Fruit fly (Drosophila melanogaster) whole organism: Measurements from ENCODE around the gene CG17140.

Experiments used
- CG8478 ChIP-seq: fragments of >200 bp; optimal IDR thresholded peaks from 2 replicates; lab custom pipeline; 2018; ENCODE audit warnings: inconsistent platforms
- Dll ChIP-seq: fragments of >200 bp; optimal IDR thresholded peaks from 2 replicates; lab custom pipeline; 2017
- EcR ChIP-seq, 2 experiments: fragments of >200 bp; optimal IDR thresholded peaks; 2 replicates each; lab custom pipeline; 2017; ENCODE audit warnings: missing biosample characterization in 2 of 2, missing genetic modification characterization in 2 of 2, missing genetic modification reagents in 2 of 2
- pan ChIP-seq: fragments of >200 bp; optimal IDR thresholded peaks from 2 replicates; lab custom pipeline; 2017
- psq ChIP-seq: fragments of >200 bp; optimal IDR thresholded peaks from 2 replicates; lab custom pipeline; 2017
- usp ChIP-seq: fragments of >200 bp; optimal IDR thresholded peaks from 2 replicates; lab custom pipeline; 2017; ENCODE audit warnings: missing biosample characterization, missing genetic modification characterization, mixed read lengths

The CG17140 gene

dm6 chr2L:10845564-10845963 lies at the start of gene CG17140, which contains the start of gene CG17139:
TSS of gene CG17140 (minus strand) at chr2L:10845664.
TSS of gene CG17139 (minus strand) at chr2L:10845664.
- TF ChIP-seq psq (lab: Kevin White, UChicago) (no peak), CG8478 (lab: Kevin White, UChicago) (no peak), pan (lab: Kevin White, UChicago) (no peak), Dll (no peak), usp (no peak), EcR (GFP tag; optimal IDR thresholded peaks at IDR 0.05; lab: Kevin White, UChicago) (no peak)

dm6 chr2L:10888827-10889226 lies 43.4 kb upstream of the CG17140 start, which contains the start of gene CG14071:
TSS of gene CG14071 (minus strand) at chr2L:10888927.
- no peak for TF ChIP-seq Dll
- no peak for TF ChIP-seq EcR (GFP tag; optimal IDR thresholded peaks at IDR 0.05; lab: Kevin White, UChicago)
- no peak for TF ChIP-seq psq (lab: Kevin White, UChicago)
- no peak for TF ChIP-seq pan (lab: Kevin White, UChicago)
- TF ChIP-seq CG8478 (lab: Kevin White, UChicago), result no peak
- TF ChIP-seq usp, result no peak

dm6 chr2L:10869867-10870266 lies 24.4 kb upstream of the CG17140 start, which contains the start of gene CG12517:
TSS of gene CG12517 (plus strand) at chr2L:10870167.
- no peak for TF ChIP-seq Dll
- TF ChIP-seq EcR (GFP tag; optimal IDR thresholded peaks at IDR 0.05; lab: Kevin White, UChicago), result no peak
- TF ChIP-seq pan (lab: Kevin White, UChicago), result no peak
- TF ChIP-seq psq (lab: Kevin White, UChicago), result no peak
- no peak for TF ChIP-seq usp
- TF ChIP-seq CG8478 (lab: Kevin White, UChicago), result no peak

- TF ChIP-seq CG8478 (lab: Kevin White, UChicago) (no peak), usp (no peak), psq (lab: Kevin White, UChicago) (no peak), pan (lab: Kevin White, UChicago) (no peak), EcR (GFP tag; optimal IDR thresholded peaks at IDR 0.05; lab: Kevin White, UChicago) (no peak), Dll (no peak)
Observed at dm6 chr2L:10858064-10859047, 12.9 kb upstream of the CG17140 start, which contains the start of the genes aurB and Stam. TSS of gene aurB (minus strand) at chr2L:10858094. TSS of gene Stam (plus strand) at chr2L:10858536.

- TF ChIP-seq usp (no peak), pan (lab: Kevin White, UChicago) (no peak), Dll (no peak), psq (lab: Kevin White, UChicago) (no peak), CG8478 (lab: Kevin White, UChicago) (no peak), EcR (GFP tag; optimal IDR thresholded peaks at IDR 0.05; lab: Kevin White, UChicago) (no peak)
Observed at dm6 chr2L:10856328-10856942, 11.0 kb upstream of the CG17140 start, which contains the start of gene Dnz1. TSS of gene Dnz1 (minus strand) at chr2L:10856644.

- no peak for TF ChIP-seq EcR (GFP tag; optimal IDR thresholded peaks at IDR 0.05; lab: Kevin White, UChicago)
- TF ChIP-seq pan (lab: Kevin White, UChicago), result no peak
- TF ChIP-seq CG8478 (lab: Kevin White, UChicago), result no peak
- no peak for TF ChIP-seq psq (lab: Kevin White, UChicago)
- TF ChIP-seq usp, result no peak
- no peak for TF ChIP-seq Dll
Observed at dm6 chr2L:10851336-10851862, 5.9 kb upstream of the CG17140 start.

- TF ChIP-seq EcR (GFP tag; optimal IDR thresholded peaks at IDR 0.05; lab: Kevin White, UChicago) (peak in 1 of 2 experiments; percentile 77), CG8478 (lab: Kevin White, UChicago) (no peak)
Observed at dm6 chr2L:10850320-10850990, 5.0 kb upstream of the CG17140 start, which contains the start of gene porin. TSS of gene porin (minus strand) at chr2L:10850848.

dm6 chr2L:10849511-10850191 lies 4.2 kb upstream of the CG17140 start, which contains the start of gene SmydA-3:
TSS of gene SmydA-3 (plus strand) at chr2L:10850141.
- TF ChIP-seq CG8478 (lab: Kevin White, UChicago), result no peak
- TF ChIP-seq Dll, result no peak
- TF ChIP-seq pan (lab: Kevin White, UChicago), result no peak
- no peak for TF ChIP-seq psq (lab: Kevin White, UChicago)
- no peak for TF ChIP-seq EcR (GFP tag; optimal IDR thresholded peaks at IDR 0.05; lab: Kevin White, UChicago)
- TF ChIP-seq usp, result no peak

- TF ChIP-seq usp, result no peak
- TF ChIP-seq Dll, result no peak
- no peak for TF ChIP-seq EcR (GFP tag; optimal IDR thresholded peaks at IDR 0.05; lab: Kevin White, UChicago)
- TF ChIP-seq pan (lab: Kevin White, UChicago), result no peak
- TF ChIP-seq psq (lab: Kevin White, UChicago), result no peak
Observed at dm6 chr2L:10846944-10847343, 1.5 kb upstream of the CG17140 start, which contains the start of gene Porin2. TSS of gene Porin2 (minus strand) at chr2L:10847044.

dm6 chr2L:10842326-10842725 lies 3.1 kb downstream of the CG17140 start, which contains the start of gene CG6700:
TSS of gene CG6700 (minus strand) at chr2L:10842597.
- TF ChIP-seq Dll, result no peak
- no peak for TF ChIP-seq pan (lab: Kevin White, UChicago)
- TF ChIP-seq usp, result no peak
- TF ChIP-seq psq (lab: Kevin White, UChicago), result no peak
- TF ChIP-seq EcR (GFP tag; optimal IDR thresholded peaks at IDR 0.05; lab: Kevin White, UChicago), result no peak
- TF ChIP-seq CG8478 (lab: Kevin White, UChicago), result no peak
